Fruit fly (Drosophila melanogaster): ENCODE results near the gene tral.

- TF ChIP-seq rn (GFP tag; IDR thresholded peaks at IDR 0.05): no peak
- TF ChIP-seq gl (tag; optimal IDR thresholded peaks at IDR 0.05): no peak
- no peak for TF ChIP-seq EcR (GFP tag; optimal IDR thresholded peaks at IDR 0.05)
- TF ChIP-seq CG9948 (tag; optimal IDR thresholded peaks at IDR 0.05): no peak
- TF ChIP-seq CG14655 (GFP tag; optimal IDR thresholded peaks at IDR 0.05): no peak
- TF ChIP-seq CG15710 (tag; optimal IDR thresholded peaks at IDR 0.05): no peak
- TF ChIP-seq CG4496 (GFP tag; IDR thresholded peaks at IDR 0.05): 0 out of 3 replicates have a peak, but pooled peaks have one; percentile 38
- no peak for TF ChIP-seq CG8159 (tag; optimal IDR thresholded peaks at IDR 0.05)
- TF ChIP-seq CG13204 (GFP tag; optimal IDR thresholded peaks at IDR 0.05): no peak
- TF ChIP-seq CG32121 (GFP tag; IDR thresholded peaks at IDR 0.05): peak; percentile 16; the same call in 1 of the 2 replicates
- no peak for TF ChIP-seq CG12605 (GFP tag; IDR thresholded peaks at IDR 0.05)
- no peak for TF ChIP-seq Snoo (tag; optimal IDR thresholded peaks at IDR 0.05)
- TF ChIP-seq CG34367 (tag; optimal IDR thresholded peaks at IDR 0.05): no peak
- no peak for TF ChIP-seq D1 (tag; optimal IDR thresholded peaks at IDR 0.05)
Observed at dm6 chr3L:12484464-12484863, 30.4 kb upstream of the tral start.
